Worm (Caenorhabditis elegans) whole organism, young adult: Measurements from ENCODE around the gene Y43F8C.17.

ENCODE experiments used
- B0261.1 ChIP-seq: sonication (generic microtip); optimal IDR thresholded peaks from 2 replicates; lab custom pipeline; 2016; ENCODE audit warnings: mild to moderate bottlenecking, missing genetic modification characterization, moderate library complexity, missing compliant biosample characterization
- B0336.3 ChIP-seq: fragments of 200-800 bp; sonication (Bioruptor generic); IDR thresholded peaks from 2 replicates; pipeline ENCODE4 v1.3.6; 2022; ENCODE audit warnings: missing genetic modification characterization, missing compliant biosample characterization
- C06A6.2 ChIP-seq: fragments of 200-800 bp; sonication (Bioruptor generic); conservative IDR thresholded peaks from 2 replicates; pipeline ENCODE4 v1.3.6; 2022; ENCODE audit warnings: missing genetic modification characterization, missing compliant biosample characterization
- D2030.7 ChIP-seq: fragments of 200-800 bp; sonication (Bioruptor generic); IDR thresholded peaks from 2 replicates; pipeline ENCODE4 v1.3.6; 2022; ENCODE audit warnings: missing genetic modification reagents, missing genetic modification characterization, missing compliant biosample characterization
- F10E7.11 ChIP-seq: sonication (generic microtip); optimal IDR thresholded peaks from 2 replicates; lab custom pipeline; 2017; ENCODE audit warnings: mild to moderate bottlenecking, missing genetic modification characterization, moderate library complexity, missing compliant biosample characterization
- F22D6.2 ChIP-seq: sonication (generic microtip); optimal IDR thresholded peaks from 2 replicates; lab custom pipeline; 2016; ENCODE audit warnings: mild to moderate bottlenecking, missing genetic modification characterization, missing compliant biosample characterization
- F33H1.4 ChIP-seq: fragments of 200-800 bp; sonication (Bioruptor generic); IDR thresholded peaks from 2 replicates; pipeline ENCODE4 v1.3.6; 2022; ENCODE audit warnings: missing genetic modification reagents, missing genetic modification characterization, missing compliant biosample characterization
- F37B4.10 ChIP-seq: fragments of 200-800 bp; sonication (Bioruptor generic); IDR thresholded peaks from 2 replicates; pipeline ENCODE4 v1.3.6; 2022; ENCODE audit warnings: missing genetic modification characterization, missing compliant biosample characterization
- F57A8.1 ChIP-seq: fragments of 200-800 bp; sonication (Bioruptor generic); optimal IDR thresholded peaks from 2 replicates; lab custom pipeline; 2018; ENCODE audit warnings: mild to moderate bottlenecking, missing genetic modification characterization, moderate library complexity, missing compliant biosample characterization
- T07F8.4 ChIP-seq: sonication (generic microtip); optimal IDR thresholded peaks from 2 replicates; lab custom pipeline; 2016; ENCODE audit warnings: mild to moderate bottlenecking, missing genetic modification characterization, moderate library complexity, missing compliant biosample characterization
- T26A5.8 ChIP-seq: sonication (generic microtip); optimal IDR thresholded peaks from 2 replicates; lab custom pipeline; 2016; ENCODE audit warnings: missing genetic modification characterization, missing compliant biosample characterization
- Y53F4B.3 ChIP-seq: fragments of 200-800 bp; sonication (Bioruptor generic); IDR thresholded peaks from 2 replicates; pipeline ENCODE4 v1.3.6; 2022; ENCODE audit warnings: missing genetic modification reagents, missing genetic modification characterization, missing compliant biosample characterization
- Y79H2A.3 ChIP-seq: fragments of 200-800 bp; sonication (Bioruptor generic); conservative IDR thresholded peaks from 2 replicates; pipeline ENCODE4 v1.3.6; 2022; ENCODE audit warnings: missing genetic modification reagents, missing genetic modification characterization, missing compliant biosample characterization
- ama-1 ChIP-seq, 3 experiments: fragments of 150-350 bp in 1 of 3; sonication (generic microtip) in 2 of 3; optimal IDR thresholded peaks; 2 replicates each; lab custom pipeline; 2014 to 2018; ENCODE audit warnings: missing biosample characterization in 2 of 3, missing genetic modification characterization in 2 of 3, missing genetic modification reagents in 2 of 3
- ccch-3 ChIP-seq: fragments of 200-800 bp; sonication (Bioruptor generic); optimal IDR thresholded peaks from 2 replicates; lab custom pipeline; 2018; ENCODE audit warnings: mild to moderate bottlenecking, missing genetic modification characterization, missing compliant biosample characterization
- ceh-100 ChIP-seq: fragments of 200-800 bp; sonication (Bioruptor generic); IDR thresholded peaks from 2 replicates; pipeline ENCODE4 v1.3.6; 2022; ENCODE audit warnings: missing genetic modification reagents, missing genetic modification characterization, missing compliant biosample characterization
- dox-1 ChIP-seq: fragments of 200-800 bp; sonication (Bioruptor generic); IDR thresholded peaks from 2 replicates; pipeline ENCODE4 v1.3.6; 2022; ENCODE audit warnings: missing genetic modification reagents, missing genetic modification characterization, missing compliant biosample characterization
- egrh-3 ChIP-seq: fragments of 200-800 bp; sonication (Bioruptor generic); IDR thresholded peaks from 2 replicates; pipeline ENCODE4 v1.3.6; 2022; ENCODE audit warnings: missing genetic modification reagents, missing genetic modification characterization, missing compliant biosample characterization
- hmg-1.2 ChIP-seq: fragments of 200-800 bp; sonication (Bioruptor generic); IDR thresholded peaks from 2 replicates; pipeline ENCODE4 v1.3.6; 2022; ENCODE audit warnings: missing genetic modification reagents, missing genetic modification characterization, missing compliant biosample characterization
- lir-1 ChIP-seq: fragments of 200-800 bp; sonication (Bioruptor generic); conservative IDR thresholded peaks from 2 replicates; pipeline ENCODE4 v1.3.6; 2022; ENCODE audit warnings: missing genetic modification reagents, missing genetic modification characterization, missing compliant biosample characterization
- madf-3 ChIP-seq: fragments of 200-800 bp; sonication (Bioruptor generic); IDR thresholded peaks from 2 replicates; pipeline ENCODE4 v1.3.6; 2022; ENCODE audit warnings: missing genetic modification reagents, missing genetic modification characterization, missing compliant biosample characterization
- mel-28 ChIP-seq: sonication (generic microtip); optimal IDR thresholded peaks from 2 replicates; lab custom pipeline; 2016; ENCODE audit warnings: borderline replicate concordance, mild to moderate bottlenecking, missing genetic modification characterization, missing compliant biosample characterization
- mes-4 ChIP-seq: sonication (generic microtip); optimal IDR thresholded peaks from 2 replicates; lab custom pipeline; 2016; ENCODE audit warnings: missing genotype, missing genetic modification characterization, missing compliant biosample characterization
- nhr-80 ChIP-seq: sonication (generic microtip); optimal IDR thresholded peaks from 2 replicates; lab custom pipeline; 2016; ENCODE audit warnings: missing genetic modification characterization, missing compliant biosample characterization
- nhr-90 ChIP-seq: sonication (generic microtip); optimal IDR thresholded peaks from 2 replicates; lab custom pipeline; 2016; ENCODE audit warnings: missing genotype, mild to moderate bottlenecking, missing genetic modification characterization, missing compliant biosample characterization
- sea-2 ChIP-seq: fragments of 200-800 bp; sonication (Bioruptor generic); IDR thresholded peaks from 2 replicates; pipeline ENCODE4 v1.3.6; 2022; ENCODE audit warnings: missing genetic modification characterization, missing compliant biosample characterization
- snpc-3.4 ChIP-seq: sonication (generic microtip); optimal IDR thresholded peaks from 2 replicates; lab custom pipeline; 2017; ENCODE audit warnings: missing genetic modification characterization, mild to moderate bottlenecking, missing compliant biosample characterization, antibody characterized with exemption, moderate library complexity, missing genotype, missing genetic modification reagents
- snpc-4 ChIP-seq, 5 experiments: fragments of 150-350 bp in 1 of 5; sonication (generic microtip) in 4 of 5; optimal IDR thresholded peaks; 2 replicates each; lab custom pipeline; 2014 to 2018; ENCODE audit warnings: missing genetic modification characterization in 5 of 5, missing biosample characterization in 3 of 5, antibody characterized with exemption in 2 of 5, mild to moderate bottlenecking in 2 of 5, missing compliant biosample characterization in 2 of 5, missing genotype in 2 of 5, moderate library complexity in 2 of 5, missing genetic modification reagents in 1 of 5
- somi-1 ChIP-seq: fragments of 200-800 bp; sonication (Bioruptor generic); optimal IDR thresholded peaks from 2 replicates; lab custom pipeline; 2018; ENCODE audit warnings: mild to moderate bottlenecking, missing genetic modification characterization, missing compliant biosample characterization
- zfh-2 ChIP-seq: fragments of 200-800 bp; sonication (Bioruptor generic); conservative IDR thresholded peaks from 2 replicates; pipeline ENCODE4 v1.3.6; 2022; ENCODE audit warnings: missing genetic modification reagents, missing genetic modification characterization, missing compliant biosample characterization
- ztf-18 ChIP-seq: sonication (generic microtip); optimal IDR thresholded peaks from 2 replicates; lab custom pipeline; 2016; ENCODE audit warnings: missing genotype, mild to moderate bottlenecking, missing genetic modification characterization, missing compliant biosample characterization
- ztf-28 ChIP-seq: fragments of 200-800 bp; sonication (Bioruptor generic); IDR thresholded peaks from 2 replicates; pipeline ENCODE4 v1.3.6; 2022; ENCODE audit warnings: missing genetic modification reagents, missing genetic modification characterization, missing compliant biosample characterization
- ztf-3 ChIP-seq: fragments of 200-800 bp; sonication (Bioruptor generic); optimal IDR thresholded peaks from 2 replicates; lab custom pipeline; 2018; ENCODE audit warnings: mild to moderate bottlenecking, missing genetic modification characterization, missing compliant biosample characterization

Y43F8C.17 gene

DNA sequence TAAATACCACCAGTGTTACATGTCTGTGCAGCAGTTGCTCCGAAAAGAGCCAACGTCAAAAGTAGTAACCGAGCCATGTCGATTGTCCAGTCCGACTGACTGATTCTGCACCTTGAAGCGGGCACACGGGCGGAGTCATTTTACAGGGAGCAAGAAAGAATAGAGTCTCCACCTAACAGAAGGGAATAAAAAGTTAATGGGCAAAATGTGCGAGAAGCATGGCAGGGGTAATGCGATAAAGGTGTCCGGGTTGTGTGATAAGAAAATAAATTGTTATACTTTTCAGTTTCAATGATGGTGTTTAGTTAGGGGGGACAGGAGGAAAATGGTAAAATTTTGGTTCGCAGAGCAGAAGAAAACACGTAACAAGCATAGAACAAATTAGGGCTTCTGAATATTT lies 39.3 kb downstream of the Y43F8C.17 start, which contains the start of gene clec-50:
Gene clec-50, minus strand, starts transcription at position 109 of the 400 bp plus-strand sequence.
- peak; percentile 95 for TF ChIP-seq nhr-80
- TF ChIP-seq F22D6.2 = no peak
- TF ChIP-seq dox-1 (GFP tag; lab: Robert Waterston, UW) = peak; percentile 49
- no peak for TF ChIP-seq Y53F4B.3 (GFP tag; lab: Robert Waterston, UW)

DNA sequence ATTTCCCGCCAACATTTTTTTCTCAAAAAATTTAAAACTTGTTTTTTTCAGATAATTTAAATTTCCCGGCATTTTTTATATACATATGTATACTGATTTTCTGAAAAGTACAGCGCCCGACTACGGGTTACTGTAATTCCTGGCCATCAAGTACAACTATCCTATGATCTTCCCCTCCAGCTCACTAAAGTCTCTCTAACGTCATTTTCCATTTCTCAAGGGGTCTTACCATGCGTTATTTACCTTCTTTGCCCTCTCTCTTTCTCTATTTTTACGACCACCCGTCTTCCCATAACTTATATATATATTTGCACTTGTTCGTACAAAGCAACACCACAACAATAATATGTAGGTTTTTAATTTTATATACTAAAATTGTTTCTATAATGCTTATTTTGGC lies 40.3 kb downstream of the Y43F8C.17 start, which contains the start of gene W04E12.9:
Gene W04E12.9, plus strand, starts transcription at position 301 of the 400 bp plus-strand sequence.
- TF ChIP-seq somi-1 (GFP tag; lab: Kevin White, UChicago) (no peak), ceh-100 (no peak), T26A5.8 (no peak), sea-2 (GFP tag; lab: Robert Waterston, UW) (no peak), madf-3 (GFP tag; lab: Robert Waterston, UW) (no peak), lir-1 (no peak), snpc-3.4 (tag; lab: Kevin White, UChicago) (no peak), B0261.1 (tag; lab: Kevin White, UChicago) (no peak), B0336.3 (no peak), ccch-3 (GFP tag; lab: Kevin White, UChicago) (no peak), mel-28 (tag; lab: Kevin White, UChicago) (no peak), mes-4 (tag; lab: Kevin White, UChicago) (no peak)

DNA sequence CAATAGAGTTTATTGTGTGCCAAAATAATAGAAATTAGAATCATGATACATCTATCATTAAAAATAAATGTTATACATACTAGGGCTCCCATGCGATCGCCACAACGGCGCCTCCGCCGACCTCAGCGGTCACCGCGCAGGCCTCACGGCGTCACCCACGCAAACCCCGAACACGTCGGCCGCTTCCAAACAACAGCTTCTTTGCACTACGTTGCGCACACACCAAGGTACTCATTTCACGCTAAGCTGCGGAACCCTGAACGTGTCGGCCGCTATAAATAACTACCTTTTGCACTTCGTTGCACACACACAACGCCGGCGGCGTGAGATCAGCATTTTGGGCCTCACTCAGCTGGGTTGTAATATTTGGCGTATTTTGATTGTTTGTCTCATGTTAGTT lies 43.3 kb downstream of the Y43F8C.17 start:
- TF ChIP-seq zfh-2 (GFP tag; lab: Robert Waterston, UW) (peak; percentile 73), egrh-3 (GFP tag; lab: Robert Waterston, UW) (peak; percentile 11; the same call in 1 of the 2 replicates), F57A8.1 (GFP tag; lab: Kevin White, UChicago) (no peak), D2030.7 (GFP tag; lab: Robert Waterston, UW) (no peak), F10E7.11 (tag; lab: Kevin White, UChicago) (no peak), F37B4.10 (0 out of 2 replicates have a peak, but pooled peaks have one; percentile 84), madf-3 (GFP tag; lab: Robert Waterston, UW) (0 out of 2 replicates have a peak, but pooled peaks have one; percentile 33), snpc-4 (GFP tag; optimal IDR thresholded peaks at IDR 0.05; lab: Kevin White, UChicago) (no peak), snpc-4 (tag; optimal IDR thresholded peaks at IDR 0.05; lab: Kevin White, UChicago) (peak in 2 of 4 experiments; percentile 53 to 68), T07F8.4 (tag; lab: Kevin White, UChicago) (no peak), B0261.1 (tag; lab: Kevin White, UChicago) (no peak), somi-1 (GFP tag; lab: Kevin White, UChicago) (no peak), ztf-28 (GFP tag; lab: Robert Waterston, UW) (0 out of 2 replicates have a peak, but pooled peaks have one; percentile 24), hmg-1.2 (no peak)

DNA sequence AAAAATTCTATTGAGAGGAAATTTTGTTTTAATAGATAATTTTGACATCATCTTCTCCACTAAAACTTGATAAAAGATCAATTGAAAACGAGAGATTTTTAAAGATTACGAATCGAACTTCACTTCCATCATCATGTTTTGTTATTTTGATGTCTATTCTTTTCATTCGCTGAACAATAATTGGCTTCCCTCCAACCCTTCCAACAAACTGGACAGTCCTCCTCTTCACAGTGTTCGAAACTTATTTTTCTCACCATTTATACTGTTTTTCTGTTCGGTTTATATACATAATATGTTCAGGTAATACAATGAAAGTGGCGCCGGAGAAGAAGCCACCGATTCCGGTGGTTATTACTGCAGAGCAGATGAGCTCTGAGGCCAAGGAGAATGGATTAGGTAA lies 44.8 kb downstream of the Y43F8C.17 start, which contains the start of gene M162.5:
Gene M162.5, plus strand, starts transcription at position 301 of the 400 bp plus-strand sequence.
- no peak for TF ChIP-seq mes-4 (tag; lab: Kevin White, UChicago)
- TF ChIP-seq C06A6.2 = no peak
- TF ChIP-seq nhr-90 (tag; lab: Kevin White, UChicago) = no peak
- TF ChIP-seq Y79H2A.3 (GFP tag; lab: Robert Waterston, UW) = no peak
- TF ChIP-seq ama-1 (optimal IDR thresholded peaks at IDR 0.05; lab: Kevin White, UChicago) = no peak
- no peak for TF ChIP-seq ama-1 (GFP tag; optimal IDR thresholded peaks at IDR 0.05; lab: Kevin White, UChicago)
- no peak for TF ChIP-seq ztf-3 (GFP tag; lab: Kevin White, UChicago)
- no peak for TF ChIP-seq ztf-18
- no peak for TF ChIP-seq F33H1.4 (GFP tag; lab: Robert Waterston, UW)
